Worm (Caenorhabditis elegans) whole organism, mixed stage, embryonic: Measurements from ENCODE around the gene C28A5.2.
A peak's percentile ranks its signal among the peaks of the same experiment; 100 is the strongest.

Source experiments
- bed-3 ChIP-seq: fragments of 200-800 bp; sonication (Bioruptor generic); optimal IDR thresholded peaks from 3 replicates; lab custom pipeline; 2018; ENCODE audit warnings: mild to moderate bottlenecking, missing genetic modification characterization, moderate library complexity, missing compliant biosample characterization
- blmp-1 ChIP-seq: fragments of 150-350 bp; optimal IDR thresholded peaks from 2 replicates; lab custom pipeline; 2014; ENCODE audit warnings: missing biosample characterization, missing genetic modification characterization
- ceh-83 ChIP-seq: fragments of 200-800 bp; sonication (Bioruptor generic); optimal IDR thresholded peaks from 2 replicates; lab custom pipeline; 2018; ENCODE audit warnings: mild to moderate bottlenecking, missing genetic modification characterization, missing compliant biosample characterization
- lin-13 ChIP-seq: fragments of 150-350 bp; optimal IDR thresholded peaks from 2 replicates; lab custom pipeline; 2014; ENCODE audit warnings: missing biosample characterization, missing genetic modification characterization
- lsy-2 ChIP-seq: fragments of 150-350 bp; optimal IDR thresholded peaks from 2 replicates; lab custom pipeline; 2014; ENCODE audit warnings: missing biosample characterization, missing genetic modification characterization
- mls-2 ChIP-seq: sonication (generic microtip); optimal IDR thresholded peaks from 2 replicates; lab custom pipeline; 2016; ENCODE audit warnings: mild to moderate bottlenecking, missing genetic modification characterization, moderate library complexity, missing compliant biosample characterization
- nhr-237 ChIP-seq: fragments of 150-350 bp; optimal IDR thresholded peaks from 2 replicates; lab custom pipeline; 2014; ENCODE audit warnings: missing biosample characterization, missing genetic modification characterization
- pha-4 ChIP-seq: fragments of 150-350 bp; optimal IDR thresholded peaks from 2 replicates; lab custom pipeline; 2018; ENCODE audit warnings: missing biosample characterization, missing genetic modification reagents, missing genetic modification characterization
- sem-2 ChIP-seq: fragments of 200-800 bp; sonication (Bioruptor generic); optimal IDR thresholded peaks from 2 replicates; lab custom pipeline; 2018; ENCODE audit warnings: mild to moderate bottlenecking, missing genetic modification characterization, missing compliant biosample characterization
- snpc-4 ChIP-seq: fragments of 150-350 bp; optimal IDR thresholded peaks from 2 replicates; lab custom pipeline; 2014; ENCODE audit warnings: missing biosample characterization, missing genetic modification characterization
- sptf-1 ChIP-seq: sonication (generic microtip); optimal IDR thresholded peaks from 2 replicates; lab custom pipeline; 2017; ENCODE audit warnings: mild to moderate bottlenecking, missing genetic modification characterization, moderate library complexity, missing compliant biosample characterization
- tbx-8 ChIP-seq: fragments of 200-800 bp; sonication (Bioruptor generic); optimal IDR thresholded peaks from 2 replicates; lab custom pipeline; 2018; ENCODE audit warnings: mild to moderate bottlenecking, missing genetic modification characterization, moderate library complexity, missing compliant biosample characterization
- unc-39 ChIP-seq: fragments of 150-350 bp; optimal IDR thresholded peaks from 2 replicates; lab custom pipeline; 2014; ENCODE audit warnings: missing biosample characterization, missing genetic modification characterization
- unc-62 ChIP-seq: fragments of 150-350 bp; optimal IDR thresholded peaks from 2 replicates; lab custom pipeline; 2014; ENCODE audit warnings: missing biosample characterization, missing genetic modification reagents, missing genetic modification characterization

DNA sequence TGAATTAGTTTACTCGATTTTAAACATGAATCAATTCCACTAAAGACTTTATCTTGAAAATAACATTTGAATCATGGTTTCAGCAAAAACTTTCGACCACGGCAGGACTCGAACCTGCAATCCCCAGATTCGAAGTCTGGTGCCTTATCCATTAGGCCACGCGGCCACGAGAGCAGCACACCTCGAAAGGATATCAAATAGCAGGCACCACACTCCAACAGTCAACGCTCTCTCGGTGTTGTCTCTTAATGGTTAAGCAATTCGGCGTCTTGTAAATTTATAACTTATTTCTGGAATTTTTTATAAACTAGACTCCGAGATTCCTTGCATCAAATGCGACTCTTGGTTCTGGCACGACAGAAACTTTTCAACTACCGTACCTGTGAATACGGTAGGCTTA lies 31.4 kb upstream of the C28A5.2 start:
- TF ChIP-seq unc-62 (GFP tag; lab: Kevin White, UChicago), result peak; percentile 10
- peak; percentile 97 for TF ChIP-seq ceh-83
- TF ChIP-seq tbx-8, result peak; percentile 82
- peak; percentile 90 for TF ChIP-seq sem-2 (GFP tag; lab: Kevin White, UChicago)
- TF ChIP-seq pha-4 (tag; lab: Kevin White, UChicago), result peak; percentile 37
- peak; percentile 30 for TF ChIP-seq lin-13 (tag; lab: Kevin White, UChicago)
- no peak for TF ChIP-seq snpc-4 (tag; lab: Kevin White, UChicago)
- TF ChIP-seq unc-39 (tag; lab: Kevin White, UChicago), result peak; percentile 40
- TF ChIP-seq lsy-2 (tag; lab: Kevin White, UChicago), result peak; percentile 45
- peak; percentile 96 for TF ChIP-seq sptf-1 (tag; lab: Kevin White, UChicago)
- TF ChIP-seq bed-3 (GFP tag; lab: Kevin White, UChicago), result peak; percentile 81
- TF ChIP-seq nhr-237 (tag; lab: Kevin White, UChicago), result no peak
- no peak for TF ChIP-seq blmp-1 (tag; lab: Kevin White, UChicago)
- TF ChIP-seq mls-2 (tag; lab: Kevin White, UChicago), result peak; percentile 96
